Fruit fly (Drosophila melanogaster): Measurements from ENCODE around the gene TfIIB.

The TfIIB gene

dm6 chr2L:10468388-10468787 is 37.2 kb downstream of the TfIIB start (continued):
- TF ChIP-seq CG17359 (tag; optimal IDR thresholded peaks at IDR 0.05) (peak; percentile 67), CG2199 (GFP tag; IDR thresholded peaks at IDR 0.05) (no peak), CG7928 (GFP tag; optimal IDR thresholded peaks at IDR 0.05) (no peak), Sox102F (GFP tag; optimal IDR thresholded peaks at IDR 0.05) (peak; percentile 65), CG9932 (GFP tag; IDR thresholded peaks at IDR 0.05) (peak; percentile 73), p53 (GFP tag; optimal IDR thresholded peaks at IDR 0.05) (no peak), inv (GFP tag; IDR thresholded peaks at IDR 0.05; ENCODE audit: partially characterized antibody) (no peak), sens-2 (GFP tag; IDR thresholded peaks at IDR 0.05) (peak; percentile 29; the same call in 1 of the 2 replicates), zfh2 (GFP tag; optimal IDR thresholded peaks at IDR 0.05) (peak; percentile 5), MESR4 (GFP tag; optimal IDR thresholded peaks at IDR 0.05) (no peak), NFAT (GFP tag; IDR thresholded peaks at IDR 0.05) (peak; percentile 78), CG7372 (GFP tag; IDR thresholded peaks at IDR 0.05) (peak; percentile 62; the same call in 1 of the 2 replicates), pfk (GFP tag; optimal IDR thresholded peaks at IDR 0.05) (no peak), CG5180 (GFP tag; optimal IDR thresholded peaks at IDR 0.05) (peak; percentile 28), CG1603 (tag; optimal IDR thresholded peaks at IDR 0.05) (peak; percentile 62), emc (GFP tag; optimal IDR thresholded peaks at IDR 0.05) (no peak), D19A (tag; optimal IDR thresholded peaks at IDR 0.05) (peak; percentile 47), chinmo (GFP tag; IDR thresholded peaks at IDR 0.05; ENCODE audit: partially characterized antibody) (no peak), CG2202 (tag; optimal IDR thresholded peaks at IDR 0.05) (no peak), stwl (tag; optimal IDR thresholded peaks at IDR 0.05) (no peak), tll (GFP tag; optimal IDR thresholded peaks at IDR 0.05) (no peak), CG2120 (GFP tag; optimal IDR thresholded peaks at IDR 0.05) (peak; percentile 43), CG3065 (GFP tag; optimal IDR thresholded peaks at IDR 0.05) (no peak), nom (GFP tag; optimal IDR thresholded peaks at IDR 0.05) (no peak), Six4 (GFP tag; optimal IDR thresholded peaks at IDR 0.05) (peak; percentile 18), Hsf (GFP tag; optimal IDR thresholded peaks at IDR 0.05) (no peak), Hr51 (GFP tag; optimal IDR thresholded peaks at IDR 0.05) (peak; percentile 3 to 56), lola (GFP tag; optimal IDR thresholded peaks at IDR 0.05) (no peak), sc (optimal IDR thresholded peaks at IDR 0.05) (no peak), sc (GFP tag; optimal IDR thresholded peaks at IDR 0.05) (peak; percentile 33), CG7556 (GFP tag; optimal IDR thresholded peaks at IDR 0.05) (peak; percentile 15), CG16813 (GFP tag; IDR thresholded peaks at IDR 0.05; ENCODE audit: partially characterized antibody) (no peak), Dad (GFP tag; optimal IDR thresholded peaks at IDR 0.05) (peak; percentile 37), ttk (GFP tag; IDR thresholded peaks at IDR 0.05) (peak; percentile 51), unc-4 (GFP tag; IDR thresholded peaks at IDR 0.05; ENCODE audit: partially characterized antibody) (no peak), Aef1 (GFP tag; IDR thresholded peaks at IDR 0.05) (peak; percentile 63), B-H2 (GFP tag; optimal IDR thresholded peaks at IDR 0.05) (peak; percentile 27), Mes4 (GFP tag; optimal IDR thresholded peaks at IDR 0.05) (no peak), CG13296 (GFP tag; optimal IDR thresholded peaks at IDR 0.05) (peak; percentile 52), CG8290 (GFP tag; optimal IDR thresholded peaks at IDR 0.05) (no peak), CG8290 (tag; optimal IDR thresholded peaks at IDR 0.05) (peak in 1 of 2 experiments; percentile 84), slbo (GFP tag; IDR thresholded peaks at IDR 0.05) (peak; percentile 75), Abd-B (GFP tag; optimal IDR thresholded peaks at IDR 0.05) (peak; percentile 35), Spps (tag; optimal IDR thresholded peaks at IDR 0.05) (no peak), CG6854 (GFP tag; optimal IDR thresholded peaks at IDR 0.05) (no peak), CG32532 (GFP tag; IDR thresholded peaks at IDR 0.05) (peak; percentile 82), Antp (GFP tag; optimal IDR thresholded peaks at IDR 0.05) (peak; percentile 49), E2f1 (GFP tag; IDR thresholded peaks at IDR 0.05) (peak; percentile 57), B-H1 (GFP tag; IDR thresholded peaks at IDR 0.05) (peak; percentile 35; the same call in 2 of the 3 replicates), Dbx (GFP tag; IDR thresholded peaks at IDR 0.05) (0 out of 3 replicates have a peak, but pooled peaks have one; percentile 26), CG6175 (GFP tag; IDR thresholded peaks at IDR 0.05) (no peak)
